Worm (Caenorhabditis elegans) whole organism, young adult: ENCODE data around the gene dtmk-1.

Experiments used
- C17E4.6 ChIP-seq: fragments of 200-800 bp; sonication (Bioruptor generic); IDR thresholded peaks from 2 replicates; pipeline ENCODE4 v1.3.6; 2022; ENCODE audit warnings: missing genetic modification reagents, missing genetic modification characterization, missing compliant biosample characterization
- ceh-100 ChIP-seq: fragments of 200-800 bp; sonication (Bioruptor generic); IDR thresholded peaks from 2 replicates; pipeline ENCODE4 v1.3.6; 2022; ENCODE audit warnings: missing genetic modification reagents, missing genetic modification characterization, missing compliant biosample characterization
- madf-8 ChIP-seq: fragments of 200-800 bp; sonication (Bioruptor generic); conservative IDR thresholded peaks from 2 replicates; pipeline ENCODE4 v1.3.6; 2022; ENCODE audit warnings: missing genetic modification reagents, missing genetic modification characterization, missing compliant biosample characterization
- mcd-1 ChIP-seq: fragments of 200-800 bp; sonication (Bioruptor generic); IDR thresholded peaks from 2 replicates; pipeline ENCODE4 v1.3.6; 2022; ENCODE audit warnings: missing genetic modification reagents, missing genetic modification characterization, missing compliant biosample characterization
- nhr-90 ChIP-seq: sonication (generic microtip); optimal IDR thresholded peaks from 2 replicates; lab custom pipeline; 2016; ENCODE audit warnings: missing genotype, mild to moderate bottlenecking, missing genetic modification characterization, missing compliant biosample characterization
- snpc-4 ChIP-seq, 5 experiments: fragments of 150-350 bp in 1 of 5; sonication (generic microtip) in 4 of 5; optimal IDR thresholded peaks; 2 replicates each; lab custom pipeline; 2014 to 2018; ENCODE audit warnings: missing genetic modification characterization in 5 of 5, missing biosample characterization in 3 of 5, antibody characterized with exemption in 2 of 5, mild to moderate bottlenecking in 2 of 5, missing compliant biosample characterization in 2 of 5, missing genotype in 2 of 5, moderate library complexity in 2 of 5, missing genetic modification reagents in 1 of 5

ce11 chrII:10014384-10014783 is 47.5 kb upstream of the dtmk-1 start:
- TF ChIP-seq madf-8 (GFP tag; lab: Robert Waterston, UW) (no peak), nhr-90 (tag; lab: Kevin White, UChicago) (no peak), mcd-1 (GFP tag; lab: Robert Waterston, UW) (no peak), ceh-100 (no peak), snpc-4 (GFP tag; optimal IDR thresholded peaks at IDR 0.05; lab: Kevin White, UChicago) (no peak), snpc-4 (tag; optimal IDR thresholded peaks at IDR 0.05; lab: Kevin White, UChicago) (no peak), C17E4.6 (no peak)
